Fruit fly (Drosophila melanogaster): ENCODE measurements around the gene Ulp1.
A peak's percentile ranks its signal among the peaks of the same experiment; 100 is the strongest.

Ulp1 gene

dm6 chrX:19247200-19248052 is 39.4 kb upstream of the Ulp1 start, which contains the start of gene CG7992 (continued):
- TF ChIP-seq Xbp1 (GFP tag; optimal IDR thresholded peaks at IDR 0.05) (peak; percentile 54), CG15601 (tag; optimal IDR thresholded peaks at IDR 0.05) (no peak), CG14050 (GFP tag; IDR thresholded peaks at IDR 0.05) (no peak), CG1792 (GFP tag; optimal IDR thresholded peaks at IDR 0.05) (peak; percentile 48), dysf (GFP tag; IDR thresholded peaks at IDR 0.05) (peak; percentile 70), CG11247 (GFP tag; IDR thresholded peaks at IDR 0.05) (no peak), Rfx (GFP tag; IDR thresholded peaks at IDR 0.05) (peak; percentile 63), hth (optimal IDR thresholded peaks at IDR 0.05) (no peak), CG1233 (GFP tag; optimal IDR thresholded peaks at IDR 0.05) (peak; percentile 9), Optix (GFP tag; IDR thresholded peaks at IDR 0.05) (no peak), CG6813 (GFP tag; optimal IDR thresholded peaks at IDR 0.05) (peak; percentile 16), sim (GFP tag; IDR thresholded peaks at IDR 0.05) (no peak), nau (GFP tag; optimal IDR thresholded peaks at IDR 0.05) (no peak), E2f2 (GFP tag; IDR thresholded peaks at IDR 0.05) (no peak), CG9797 (GFP tag; optimal IDR thresholded peaks at IDR 0.05) (no peak), Xrp1 (GFP tag; IDR thresholded peaks at IDR 0.05) (peak; percentile 24; the same call in 1 of the 2 replicates), CG17385 (GFP tag; optimal IDR thresholded peaks at IDR 0.05) (peak; percentile 58), CG3281 (GFP tag; optimal IDR thresholded peaks at IDR 0.05) (peak; percentile 65), Dref (GFP tag; IDR thresholded peaks at IDR 0.05) (no peak), unc-4 (GFP tag; IDR thresholded peaks at IDR 0.05; ENCODE audit: partially characterized antibody) (no peak), Meics (GFP tag; optimal IDR thresholded peaks at IDR 0.05) (peak; percentile 71), emc (GFP tag; optimal IDR thresholded peaks at IDR 0.05) (peak; percentile 15), CG3726 (GFP tag; IDR thresholded peaks at IDR 0.05) (no peak), Dek (tag; optimal IDR thresholded peaks at IDR 0.05) (peak; percentile 53), so (GFP tag; IDR thresholded peaks at IDR 0.05) (peak; percentile 52; the same call in 1 of the 3 replicates), Awh (GFP tag; IDR thresholded peaks at IDR 0.05) (no peak), aop (GFP tag; IDR thresholded peaks at IDR 0.05) (no peak), CG1529 (GFP tag; optimal IDR thresholded peaks at IDR 0.05) (no peak), CG10267 (tag; optimal IDR thresholded peaks at IDR 0.05) (peak; percentile 25), her (GFP tag; optimal IDR thresholded peaks at IDR 0.05) (peak; percentile 18), pzg (GFP tag; optimal IDR thresholded peaks at IDR 0.05) (no peak), CG4854 (GFP tag; optimal IDR thresholded peaks at IDR 0.05) (no peak), Trl (optimal IDR thresholded peaks at IDR 0.05) (no peak), Trl (GFP tag; optimal IDR thresholded peaks at IDR 0.05) (peak; percentile 52), odd (GFP tag; optimal IDR thresholded peaks at IDR 0.05) (peak; percentile 47), tap (tag; optimal IDR thresholded peaks at IDR 0.05) (peak; percentile 10), bsh (GFP tag; optimal IDR thresholded peaks at IDR 0.05) (peak in 1 of 2 experiments; percentile 39), CG7987 (GFP tag; optimal IDR thresholded peaks at IDR 0.05) (no peak), chinmo (GFP tag; IDR thresholded peaks at IDR 0.05; ENCODE audit: partially characterized antibody) (peak; percentile 68; the same call in 1 of the 4 replicates), fu2 (GFP tag; optimal IDR thresholded peaks at IDR 0.05) (peak; percentile 68), nmo (GFP tag; optimal IDR thresholded peaks at IDR 0.05) (peak; percentile 66), Fer1 (GFP tag; optimal IDR thresholded peaks at IDR 0.05) (peak; percentile 73), CG13296 (GFP tag; optimal IDR thresholded peaks at IDR 0.05) (peak; percentile 46), al (GFP tag; IDR thresholded peaks at IDR 0.05) (peak; percentile 46; the same call in 1 of the 2 replicates), sima (GFP tag; optimal IDR thresholded peaks at IDR 0.05) (no peak), Atf-2 (GFP tag; optimal IDR thresholded peaks at IDR 0.05) (peak; percentile 0), TFAM (GFP tag; optimal IDR thresholded peaks at IDR 0.05) (no peak), Antp (GFP tag; optimal IDR thresholded peaks at IDR 0.05) (peak; percentile 45), Sin3A (optimal IDR thresholded peaks at IDR 0.05) (no peak), NC2β (GFP tag; optimal IDR thresholded peaks at IDR 0.05) (no peak)

All from whole organism, embryonic.